Worm (Caenorhabditis elegans) whole organism, young adult: ENCODE data around the gene F47G9.4.

Experiments used
- B0336.3 ChIP-seq: fragments of 200-800 bp; sonication (Bioruptor generic); IDR thresholded peaks from 2 replicates; pipeline ENCODE4 v1.3.6; 2022; ENCODE audit warnings: missing genetic modification characterization, missing compliant biosample characterization
- D2030.7 ChIP-seq: fragments of 200-800 bp; sonication (Bioruptor generic); IDR thresholded peaks from 2 replicates; pipeline ENCODE4 v1.3.6; 2022; ENCODE audit warnings: missing genetic modification reagents, missing genetic modification characterization, missing compliant biosample characterization
- F10E7.11 ChIP-seq: sonication (generic microtip); optimal IDR thresholded peaks from 2 replicates; lab custom pipeline; 2017; ENCODE audit warnings: mild to moderate bottlenecking, missing genetic modification characterization, moderate library complexity, missing compliant biosample characterization
- F33H1.4 ChIP-seq: fragments of 200-800 bp; sonication (Bioruptor generic); IDR thresholded peaks from 2 replicates; pipeline ENCODE4 v1.3.6; 2022; ENCODE audit warnings: missing genetic modification reagents, missing genetic modification characterization, missing compliant biosample characterization
- F37B4.10 ChIP-seq: fragments of 200-800 bp; sonication (Bioruptor generic); IDR thresholded peaks from 2 replicates; pipeline ENCODE4 v1.3.6; 2022; ENCODE audit warnings: missing genetic modification characterization, missing compliant biosample characterization
- F52B5.7 ChIP-seq: sonication (generic microtip); optimal IDR thresholded peaks from 2 replicates; lab custom pipeline; 2016; ENCODE audit warnings: mild to moderate bottlenecking, missing genetic modification characterization, missing compliant biosample characterization
- K11D2.4 ChIP-seq: fragments of 200-800 bp; sonication (Bioruptor generic); IDR thresholded peaks from 2 replicates; pipeline ENCODE4 v1.3.6; 2022; ENCODE audit warnings: missing genetic modification reagents, missing genetic modification characterization, missing compliant biosample characterization
- K12H6.12 ChIP-seq: fragments of 200-800 bp; sonication (Bioruptor generic); optimal IDR thresholded peaks from 2 replicates; lab custom pipeline; 2018; ENCODE audit warnings: mild to moderate bottlenecking, missing genetic modification characterization, missing compliant biosample characterization
- T07F8.4 ChIP-seq: sonication (generic microtip); optimal IDR thresholded peaks from 2 replicates; lab custom pipeline; 2016; ENCODE audit warnings: mild to moderate bottlenecking, missing genetic modification characterization, moderate library complexity, missing compliant biosample characterization
- Y56A3A.18 ChIP-seq: fragments of 200-800 bp; sonication (Bioruptor generic); IDR thresholded peaks from 2 replicates; pipeline ENCODE4 v1.3.6; 2022; ENCODE audit warnings: missing genetic modification reagents, missing genetic modification characterization, missing compliant biosample characterization
- Y95B8A.8 ChIP-seq: fragments of 200-800 bp; sonication (Bioruptor generic); IDR thresholded peaks from 2 replicates; pipeline ENCODE4 v1.3.6; 2022; ENCODE audit warnings: missing genetic modification reagents, missing genetic modification characterization, missing compliant biosample characterization
- ama-1 ChIP-seq, 3 experiments: fragments of 150-350 bp in 1 of 3; sonication (generic microtip) in 2 of 3; optimal IDR thresholded peaks; 2 replicates each; lab custom pipeline; 2014 to 2018; ENCODE audit warnings: missing biosample characterization in 2 of 3, missing genetic modification characterization in 2 of 3, missing genetic modification reagents in 2 of 3
- atf-7 ChIP-seq: sonication (generic microtip); optimal IDR thresholded peaks from 2 replicates; lab custom pipeline; 2017; ENCODE audit warnings: mild to moderate bottlenecking, missing genetic modification characterization, missing compliant biosample characterization
- bed-1 ChIP-seq: fragments of 200-800 bp; sonication (Bioruptor generic); IDR thresholded peaks from 2 replicates; pipeline ENCODE4 v1.3.6; 2022; ENCODE audit warnings: missing genetic modification reagents, missing genetic modification characterization, missing compliant biosample characterization
- ceh-100 ChIP-seq: fragments of 200-800 bp; sonication (Bioruptor generic); IDR thresholded peaks from 2 replicates; pipeline ENCODE4 v1.3.6; 2022; ENCODE audit warnings: missing genetic modification reagents, missing genetic modification characterization, missing compliant biosample characterization
- ceh-40 ChIP-seq: fragments of 200-800 bp; sonication (Bioruptor generic); IDR thresholded peaks from 2 replicates; pipeline ENCODE4 v1.3.6; 2022; ENCODE audit warnings: missing genetic modification characterization, missing compliant biosample characterization
- dox-1 ChIP-seq: fragments of 200-800 bp; sonication (Bioruptor generic); IDR thresholded peaks from 2 replicates; pipeline ENCODE4 v1.3.6; 2022; ENCODE audit warnings: missing genetic modification reagents, missing genetic modification characterization, missing compliant biosample characterization
- dpl-1 ChIP-seq: fragments of 150-350 bp; optimal IDR thresholded peaks from 2 replicates; lab custom pipeline; 2014; ENCODE audit warnings: missing biosample characterization, missing genetic modification reagents, missing genetic modification characterization
- egl-18 ChIP-seq: fragments of 200-800 bp; sonication (Bioruptor generic); IDR thresholded peaks from 2 replicates; pipeline ENCODE4 v1.3.6; 2022; ENCODE audit warnings: missing genetic modification reagents, missing genetic modification characterization, missing compliant biosample characterization
- hlh-12 ChIP-seq: sonication (generic microtip); optimal IDR thresholded peaks from 2 replicates; lab custom pipeline; 2016; ENCODE audit warnings: missing genetic modification characterization, missing compliant biosample characterization
- hlh-26 ChIP-seq: fragments of 200-800 bp; sonication (Bioruptor generic); conservative IDR thresholded peaks from 2 replicates; pipeline ENCODE4 v1.3.6; 2022; ENCODE audit warnings: missing genetic modification reagents, missing genetic modification characterization, missing compliant biosample characterization
- hmg-1.2 ChIP-seq: fragments of 200-800 bp; sonication (Bioruptor generic); IDR thresholded peaks from 2 replicates; pipeline ENCODE4 v1.3.6; 2022; ENCODE audit warnings: missing genetic modification reagents, missing genetic modification characterization, missing compliant biosample characterization
- hmg-20 ChIP-seq: fragments of 200-800 bp; sonication (Bioruptor generic); IDR thresholded peaks from 2 replicates; pipeline ENCODE4 v1.3.6; 2022; ENCODE audit warnings: missing genetic modification reagents, missing genetic modification characterization, missing compliant biosample characterization
- hsf-1 ChIP-seq: fragments of 200-800 bp; sonication (Bioruptor generic); IDR thresholded peaks from 2 replicates; pipeline ENCODE4 v1.3.6; 2022; ENCODE audit warnings: missing genetic modification reagents, missing genetic modification characterization, missing compliant biosample characterization
- lag-1 ChIP-seq: fragments of 200-800 bp; sonication (Bioruptor generic); IDR thresholded peaks from 2 replicates; pipeline ENCODE4 v1.3.6; 2022; ENCODE audit warnings: missing genetic modification reagents, missing genetic modification characterization, missing compliant biosample characterization
- lin-54 ChIP-seq: fragments of 200-800 bp; sonication (Bioruptor generic); optimal IDR thresholded peaks from 2 replicates; lab custom pipeline; 2018; ENCODE audit warnings: mild to moderate bottlenecking, missing genetic modification characterization, missing compliant biosample characterization
- lsl-1 ChIP-seq: fragments of 200-800 bp; sonication (Bioruptor generic); optimal IDR thresholded peaks from 2 replicates; lab custom pipeline; 2018; ENCODE audit warnings: mild to moderate bottlenecking, missing genetic modification characterization, moderate library complexity, missing compliant biosample characterization
- lsy-27 ChIP-seq: sonication (generic microtip); optimal IDR thresholded peaks from 2 replicates; lab custom pipeline; 2017; ENCODE audit warnings: missing genetic modification characterization, mild to moderate bottlenecking, missing compliant biosample characterization, antibody characterized with exemption, missing genotype, borderline replicate concordance; ENCODE audit not compliant: insufficient read depth
- madf-3 ChIP-seq: fragments of 200-800 bp; sonication (Bioruptor generic); IDR thresholded peaks from 2 replicates; pipeline ENCODE4 v1.3.6; 2022; ENCODE audit warnings: missing genetic modification reagents, missing genetic modification characterization, missing compliant biosample characterization
- madf-8 ChIP-seq: fragments of 200-800 bp; sonication (Bioruptor generic); conservative IDR thresholded peaks from 2 replicates; pipeline ENCODE4 v1.3.6; 2022; ENCODE audit warnings: missing genetic modification reagents, missing genetic modification characterization, missing compliant biosample characterization
- mcd-1 ChIP-seq: fragments of 200-800 bp; sonication (Bioruptor generic); IDR thresholded peaks from 2 replicates; pipeline ENCODE4 v1.3.6; 2022; ENCODE audit warnings: missing genetic modification reagents, missing genetic modification characterization, missing compliant biosample characterization
- mes-4 ChIP-seq: sonication (generic microtip); optimal IDR thresholded peaks from 2 replicates; lab custom pipeline; 2016; ENCODE audit warnings: missing genotype, missing genetic modification characterization, missing compliant biosample characterization
- nfya-2 ChIP-seq: fragments of 200-800 bp; sonication (Bioruptor generic); IDR thresholded peaks from 2 replicates; pipeline ENCODE4 v1.3.6; 2022; ENCODE audit warnings: missing genetic modification reagents, missing genetic modification characterization, missing compliant biosample characterization
- nhr-80 ChIP-seq: sonication (generic microtip); optimal IDR thresholded peaks from 2 replicates; lab custom pipeline; 2016; ENCODE audit warnings: missing genetic modification characterization, missing compliant biosample characterization
- nhr-90 ChIP-seq: sonication (generic microtip); optimal IDR thresholded peaks from 2 replicates; lab custom pipeline; 2016; ENCODE audit warnings: missing genotype, mild to moderate bottlenecking, missing genetic modification characterization, missing compliant biosample characterization
- pbrm-1 ChIP-seq: fragments of 200-800 bp; sonication (Bioruptor generic); IDR thresholded peaks from 2 replicates; pipeline ENCODE4 v1.3.6; 2022; ENCODE audit warnings: missing genetic modification reagents, missing genetic modification characterization, missing compliant biosample characterization
- rcor-1 ChIP-seq: fragments of 200-800 bp; sonication (Bioruptor generic); IDR thresholded peaks from 2 replicates; pipeline ENCODE4 v1.3.6; 2022; ENCODE audit warnings: missing genetic modification reagents, missing genetic modification characterization, missing compliant biosample characterization
- sea-2 ChIP-seq: fragments of 200-800 bp; sonication (Bioruptor generic); IDR thresholded peaks from 2 replicates; pipeline ENCODE4 v1.3.6; 2022; ENCODE audit warnings: missing genetic modification characterization, missing compliant biosample characterization
- somi-1 ChIP-seq: fragments of 200-800 bp; sonication (Bioruptor generic); optimal IDR thresholded peaks from 2 replicates; lab custom pipeline; 2018; ENCODE audit warnings: mild to moderate bottlenecking, missing genetic modification characterization, missing compliant biosample characterization
- sptf-2 ChIP-seq: fragments of 200-800 bp; sonication (Bioruptor generic); optimal IDR thresholded peaks from 2 replicates; lab custom pipeline; 2018; ENCODE audit warnings: mild to moderate bottlenecking, missing genetic modification characterization, missing compliant biosample characterization
- zim-3 ChIP-seq: sonication (generic microtip); optimal IDR thresholded peaks from 2 replicates; lab custom pipeline; 2017; ENCODE audit warnings: mild to moderate bottlenecking, missing genetic modification characterization, moderate library complexity, missing compliant biosample characterization
- ztf-3 ChIP-seq: fragments of 200-800 bp; sonication (Bioruptor generic); optimal IDR thresholded peaks from 2 replicates; lab custom pipeline; 2018; ENCODE audit warnings: mild to moderate bottlenecking, missing genetic modification characterization, missing compliant biosample characterization

The F47G9.4 gene

ce11 chrV:11312904-11313303, 8.7 kb downstream of the F47G9.4 start:
- TF ChIP-seq B0336.3 (GFP tag; lab: Robert Waterston, UW) (no peak), madf-8 (GFP tag; lab: Robert Waterston, UW) (no peak), lsl-1 (GFP tag; lab: Kevin White, UChicago) (no peak), nhr-80 (no peak), Y95B8A.8 (GFP tag; lab: Robert Waterston, UW) (no peak), sea-2 (no peak), hlh-26 (GFP tag; lab: Robert Waterston, UW) (no peak)

DNA sequence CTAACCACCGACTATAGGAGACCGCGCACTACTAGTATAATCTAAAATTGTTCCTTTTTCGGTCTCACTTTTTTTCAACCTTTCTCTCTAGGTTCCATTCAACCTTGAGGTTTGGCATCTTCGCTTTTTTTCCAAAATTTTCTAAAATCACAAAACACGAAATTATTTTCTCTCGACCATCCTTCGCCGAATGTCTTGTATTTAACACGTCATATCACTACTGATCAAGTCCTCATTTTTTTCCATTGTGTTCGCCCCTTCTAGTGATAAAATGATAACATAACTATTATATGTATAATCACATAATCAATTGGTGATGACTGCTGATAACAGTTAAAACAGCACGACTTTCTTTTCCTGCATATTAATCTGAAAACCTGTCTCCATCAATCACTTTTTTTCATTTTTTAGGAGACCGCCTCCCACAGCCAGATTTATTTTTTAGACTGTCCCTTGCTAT, 10.6 kb downstream of the F47G9.4 start, which contains the start of gene T03F7.7:
TSS of gene T03F7.7 (plus strand) at position 410 of the 460 bp plus-strand sequence.
- peak; percentile 92 for TF ChIP-seq nhr-80
- no peak for TF ChIP-seq egl-18

ce11 chrV:11308915-11309314, 12.7 kb downstream of the F47G9.4 start:
- TF ChIP-seq lag-1: no peak
- TF ChIP-seq mcd-1 (GFP tag; lab: Robert Waterston, UW): no peak
- TF ChIP-seq K12H6.12 (tag; lab: Kevin White, UChicago): peak; percentile 17
- peak; percentile 15 for TF ChIP-seq somi-1 (GFP tag; lab: Kevin White, UChicago)
- TF ChIP-seq F33H1.4: no peak
- TF ChIP-seq, all 124 proteins: peak for 2

DNA sequence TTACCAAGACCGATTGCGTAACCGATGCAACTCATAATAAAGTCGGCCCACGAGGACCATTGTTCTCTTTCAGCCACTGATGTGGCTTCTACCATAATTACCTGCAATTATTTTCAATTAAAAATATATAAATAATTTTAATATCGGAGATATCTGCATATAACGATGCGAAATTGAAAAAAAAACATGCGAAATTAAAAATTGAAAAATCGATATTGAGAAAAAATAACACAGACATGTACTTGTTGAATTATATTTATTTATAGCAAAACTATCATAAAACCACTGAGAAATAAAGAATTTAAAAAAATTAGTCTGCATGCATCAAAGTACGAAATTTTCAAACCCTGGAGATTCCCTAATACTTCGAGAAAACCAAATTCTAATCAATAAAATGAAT, 13.3 kb downstream of the F47G9.4 start, which contains the start of gene snf-11:
TSS of gene snf-11 (minus strand) at position 101 of the 400 bp plus-strand sequence.
- TF ChIP-seq rcor-1 (no peak), F37B4.10 (GFP tag; lab: Robert Waterston, UW) (no peak), hsf-1 (GFP tag; lab: Robert Waterston, UW) (no peak), madf-3 (GFP tag; lab: Robert Waterston, UW) (no peak), D2030.7 (GFP tag; lab: Robert Waterston, UW) (no peak), Y56A3A.18 (no peak), Y95B8A.8 (GFP tag; lab: Robert Waterston, UW) (no peak), dox-1 (no peak), F10E7.11 (tag; lab: Kevin White, UChicago) (no peak), ama-1 (optimal IDR thresholded peaks at IDR 0.05; lab: Kevin White, UChicago) (no peak), ama-1 (GFP tag; optimal IDR thresholded peaks at IDR 0.05; lab: Kevin White, UChicago) (no peak), zim-3 (tag; lab: Kevin White, UChicago) (no peak), pbrm-1 (no peak), atf-7 (tag; lab: Kevin White, UChicago) (no peak), nfya-2 (no peak)

ce11 chrV:11307781-11308180, 13.8 kb downstream of the F47G9.4 start:
- no peak for TF ChIP-seq lsy-27
- no peak for TF ChIP-seq mes-4 (tag; lab: Kevin White, UChicago)
- no peak for TF ChIP-seq ceh-100 (GFP tag; lab: Robert Waterston, UW)
- TF ChIP-seq zim-3 (tag; lab: Kevin White, UChicago): no peak
- TF ChIP-seq nhr-90: no peak
- TF ChIP-seq hlh-26 (GFP tag; lab: Robert Waterston, UW): no peak

ce11 chrV:11304879-11305278, 16.7 kb downstream of the F47G9.4 start, which contains the start of gene srh-45:
srh-45 (minus strand) TSS chrV:11304979.
- TF ChIP-seq T07F8.4 (tag; lab: Kevin White, UChicago): no peak
- no peak for TF ChIP-seq F52B5.7 (tag; lab: Kevin White, UChicago)
- TF ChIP-seq K11D2.4: no peak
- TF ChIP-seq hmg-20 (GFP tag; lab: Robert Waterston, UW): no peak
- TF ChIP-seq F10E7.11 (tag; lab: Kevin White, UChicago): no peak
- no peak for TF ChIP-seq hlh-12
- TF ChIP-seq sptf-2: no peak
- no peak for TF ChIP-seq lin-54
- no peak for TF ChIP-seq F33H1.4
- TF ChIP-seq ceh-100 (GFP tag; lab: Robert Waterston, UW): no peak
- no peak for TF ChIP-seq bed-1 (GFP tag; lab: Robert Waterston, UW)
- no peak for TF ChIP-seq ceh-40 (GFP tag; lab: Robert Waterston, UW)
- no peak for TF ChIP-seq ama-1 (optimal IDR thresholded peaks at IDR 0.05; lab: Kevin White, UChicago)
- TF ChIP-seq ama-1 (GFP tag; optimal IDR thresholded peaks at IDR 0.05; lab: Kevin White, UChicago): no peak
- no peak for TF ChIP-seq hmg-1.2 (GFP tag; lab: Robert Waterston, UW)
- no peak for TF ChIP-seq ztf-3 (GFP tag; lab: Kevin White, UChicago)
- TF ChIP-seq dpl-1: no peak
